Fruit fly (Drosophila melanogaster): ENCODE results near the gene Or19a.
"Not testable (repeated sequence)": the region's sequence is repeated elsewhere in the genome, so short reads cannot be mapped to it uniquely, and the experiment has no call there.

The Or19a gene

DNA sequence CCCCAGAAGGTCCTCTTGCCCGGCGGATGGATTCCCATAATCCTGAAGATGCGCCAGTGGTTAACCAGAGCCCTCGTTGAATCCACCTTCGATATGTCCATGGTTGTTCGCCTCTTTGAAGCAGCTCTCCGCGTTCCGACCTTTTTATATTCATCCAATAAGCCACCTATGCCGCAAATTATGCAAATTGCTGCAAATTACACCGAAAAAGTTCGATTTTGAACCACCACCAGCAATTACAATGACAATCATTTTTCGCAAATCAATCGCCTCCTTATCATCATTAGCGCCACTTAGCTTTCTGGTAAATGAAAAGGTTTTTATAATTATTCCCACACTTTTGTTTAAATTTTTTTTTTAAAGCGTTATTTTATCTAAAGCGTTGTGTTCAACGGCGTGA lies at the start of gene Or19a:
TSS of gene Or19a (minus strand) at position 101 of the 400 bp plus-strand sequence.
- TF ChIP-seq Ets98B (GFP tag; IDR thresholded peaks at IDR 0.05); Snoo (tag; optimal IDR thresholded peaks at IDR 0.05); CG9948 (tag; optimal IDR thresholded peaks at IDR 0.05): not testable (repeated sequence)

dm6 chrX:20186387-20186786 lies 43.4 kb upstream of the Or19a start, which contains the start of gene Sdic2:
Gene Sdic2, minus strand, starts transcription at chrX:20186487.
- TF ChIP-seq EcR (GFP tag; optimal IDR thresholded peaks at IDR 0.05); Pif1A (GFP tag; optimal IDR thresholded peaks at IDR 0.05); rn (GFP tag; IDR thresholded peaks at IDR 0.05): not testable (repeated sequence)

DNA sequence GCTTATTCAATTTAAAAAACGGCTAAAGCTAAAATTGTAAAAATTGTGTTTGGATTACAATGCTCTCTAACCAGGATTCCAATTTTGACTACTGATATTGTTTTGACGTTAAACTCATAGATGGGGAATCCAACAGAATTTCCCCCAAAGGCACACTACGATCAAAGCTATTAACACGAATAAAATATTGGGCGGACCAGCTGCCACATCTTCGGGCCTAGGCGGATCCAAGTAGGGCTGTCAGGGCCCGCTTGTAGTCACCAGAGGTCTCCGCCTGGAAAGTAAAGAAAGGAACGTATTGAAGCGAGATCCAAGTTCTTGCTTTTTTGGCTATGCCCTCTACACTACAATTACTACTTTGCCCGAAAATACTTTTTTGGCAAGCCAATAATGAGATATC lies 35.5 kb upstream of the Or19a start, which contains the start of gene Sdic1:
TSS of gene Sdic1 (minus strand) at position 101 of the 400 bp plus-strand sequence.
- TF ChIP-seq CG13204 (GFP tag; optimal IDR thresholded peaks at IDR 0.05); CG34367 (tag; optimal IDR thresholded peaks at IDR 0.05); CG9948 (tag; optimal IDR thresholded peaks at IDR 0.05): not testable (repeated sequence)

DNA sequence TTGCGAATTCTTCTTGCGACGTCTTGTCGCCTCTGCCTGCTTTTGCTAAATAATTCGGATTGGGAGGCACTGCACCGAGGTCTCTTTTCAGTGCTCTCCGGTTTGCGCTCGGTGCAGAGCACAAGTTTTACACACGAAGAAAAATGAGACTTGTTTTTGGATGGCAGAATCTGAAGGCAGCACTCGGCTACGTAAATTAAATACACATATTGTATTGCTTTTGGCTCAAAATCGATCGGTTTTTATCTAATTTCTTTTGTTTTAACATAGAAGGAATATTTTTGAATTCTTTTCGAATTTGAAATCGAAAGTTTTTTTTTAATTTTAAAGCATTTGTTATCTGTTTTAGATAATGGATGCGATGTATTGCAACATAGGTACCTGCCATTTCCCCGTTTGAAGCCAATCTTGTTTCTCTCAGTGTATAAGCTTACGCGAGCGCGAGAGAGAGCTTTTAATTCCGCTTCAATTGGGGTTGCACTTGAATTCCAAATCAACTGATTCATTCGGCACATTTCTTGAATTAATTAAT lies 30.5 kb upstream of the Or19a start, which contains the start of gene AnxB10:
TSS of gene AnxB10 (minus strand) at position 51 of the 532 bp plus-strand sequence.
- TF ChIP-seq CG32121 (GFP tag; IDR thresholded peaks at IDR 0.05) (peak; percentile 93), Ets98B (GFP tag; IDR thresholded peaks at IDR 0.05) (peak; percentile 82; the same call in 1 of the 2 replicates), CG8159 (tag; optimal IDR thresholded peaks at IDR 0.05) (peak; percentile 94), CG15710 (tag; optimal IDR thresholded peaks at IDR 0.05) (peak; percentile 93), fd96Ca (GFP tag; IDR thresholded peaks at IDR 0.05) (peak; percentile 92), CG34367 (tag; optimal IDR thresholded peaks at IDR 0.05) (peak; percentile 84), CG4496 (GFP tag; IDR thresholded peaks at IDR 0.05) (peak; percentile 91), CG9948 (tag; optimal IDR thresholded peaks at IDR 0.05) (peak; percentile 91), CG13204 (GFP tag; optimal IDR thresholded peaks at IDR 0.05) (peak; percentile 79), rn (GFP tag; IDR thresholded peaks at IDR 0.05) (peak; percentile 83), CG12605 (GFP tag; IDR thresholded peaks at IDR 0.05) (peak; percentile 81), CG8301 (tag; optimal IDR thresholded peaks at IDR 0.05) (peak; percentile 91), D1 (tag; optimal IDR thresholded peaks at IDR 0.05) (peak; percentile 87), EcR (GFP tag; optimal IDR thresholded peaks at IDR 0.05) (peak; percentile 17), Pif1A (GFP tag; optimal IDR thresholded peaks at IDR 0.05) (peak; percentile 95), CG17806 (tag; optimal IDR thresholded peaks at IDR 0.05) (peak; percentile 90), CG10348 (GFP tag; IDR thresholded peaks at IDR 0.05) (peak; percentile 75), Snoo (tag; optimal IDR thresholded peaks at IDR 0.05) (peak; percentile 92), gl (tag; optimal IDR thresholded peaks at IDR 0.05) (peak; percentile 72), Pif1B (GFP tag; optimal IDR thresholded peaks at IDR 0.05) (peak; percentile 92), CG14655 (GFP tag; optimal IDR thresholded peaks at IDR 0.05) (peak; percentile 95)

dm6 chrX:20169898-20170297 lies 26.9 kb upstream of the Or19a start, which contains the start of the genes CG9581 and CG9578:
Gene CG9581, minus strand, starts transcription at chrX:20169981.
Gene CG9578, plus strand, starts transcription at chrX:20170222.
- TF ChIP-seq Ets98B (GFP tag; IDR thresholded peaks at IDR 0.05) (no peak), EcR (GFP tag; optimal IDR thresholded peaks at IDR 0.05) (no peak), CG17806 (tag; optimal IDR thresholded peaks at IDR 0.05) (no peak), CG13204 (GFP tag; optimal IDR thresholded peaks at IDR 0.05) (no peak), CG8301 (tag; optimal IDR thresholded peaks at IDR 0.05) (no peak), Snoo (tag; optimal IDR thresholded peaks at IDR 0.05) (no peak), gl (tag; optimal IDR thresholded peaks at IDR 0.05) (no peak), Pif1B (GFP tag; optimal IDR thresholded peaks at IDR 0.05) (no peak), CG34367 (tag; optimal IDR thresholded peaks at IDR 0.05) (no peak), CG8159 (tag; optimal IDR thresholded peaks at IDR 0.05) (no peak), CG14655 (GFP tag; optimal IDR thresholded peaks at IDR 0.05) (no peak), CG9948 (tag; optimal IDR thresholded peaks at IDR 0.05) (no peak), CG15710 (tag; optimal IDR thresholded peaks at IDR 0.05) (no peak), CG32121 (GFP tag; IDR thresholded peaks at IDR 0.05) (no peak), CG12605 (GFP tag; IDR thresholded peaks at IDR 0.05) (no peak)

dm6 chrX:20166484-20167038 lies 23.6 kb upstream of the Or19a start, which contains the start of gene CG9577:
Gene CG9577, plus strand, starts transcription at chrX:20166673.
- TF ChIP-seq CG8301 (tag; optimal IDR thresholded peaks at IDR 0.05) (peak; percentile 48), rn (GFP tag; IDR thresholded peaks at IDR 0.05) (no peak), CG12605 (GFP tag; IDR thresholded peaks at IDR 0.05) (peak; percentile 78), fd96Ca (GFP tag; IDR thresholded peaks at IDR 0.05) (peak; percentile 21; the same call in 1 of the 3 replicates), CG9948 (tag; optimal IDR thresholded peaks at IDR 0.05) (no peak), CG32121 (GFP tag; IDR thresholded peaks at IDR 0.05) (no peak), CG14655 (GFP tag; optimal IDR thresholded peaks at IDR 0.05) (peak; percentile 66), Ets98B (GFP tag; IDR thresholded peaks at IDR 0.05) (peak; percentile 21; the same call in 1 of the 2 replicates), CG34367 (tag; optimal IDR thresholded peaks at IDR 0.05) (peak; percentile 64), CG17806 (tag; optimal IDR thresholded peaks at IDR 0.05) (peak; percentile 32), Pif1B (GFP tag; optimal IDR thresholded peaks at IDR 0.05) (peak; percentile 48), CG15710 (tag; optimal IDR thresholded peaks at IDR 0.05) (peak; percentile 37), CG4496 (GFP tag; IDR thresholded peaks at IDR 0.05) (peak; percentile 60; the same call in 1 of the 3 replicates), EcR (GFP tag; optimal IDR thresholded peaks at IDR 0.05) (peak; percentile 87), gl (tag; optimal IDR thresholded peaks at IDR 0.05) (peak; percentile 93), CG8159 (tag; optimal IDR thresholded peaks at IDR 0.05) (peak; percentile 30), CG10348 (GFP tag; IDR thresholded peaks at IDR 0.05) (no peak), D1 (tag; optimal IDR thresholded peaks at IDR 0.05) (no peak), CG13204 (GFP tag; optimal IDR thresholded peaks at IDR 0.05) (peak; percentile 82), Snoo (tag; optimal IDR thresholded peaks at IDR 0.05) (peak; percentile 39), Pif1A (GFP tag; optimal IDR thresholded peaks at IDR 0.05) (peak; percentile 49)
